Fruit fly (Drosophila melanogaster): ENCODE measurements around the gene Blos3.
A peak's percentile ranks its signal among the peaks of the same experiment; 100 is the strongest.

Blos3 gene

dm6 chr3L:18869035-18869826 is 793 bp upstream of the Blos3 start, which contains the start of gene Grx1 (continued):
- peak; percentile 16 to 64 for TF ChIP-seq Hr51 (GFP tag; optimal IDR thresholded peaks at IDR 0.05)
- TF ChIP-seq CG13287 (GFP tag; IDR thresholded peaks at IDR 0.05; ENCODE audit: partially characterized antibody), result peak; percentile 54
- no peak for TF ChIP-seq Lpt (GFP tag; optimal IDR thresholded peaks at IDR 0.05)
- TF ChIP-seq CG1529 (GFP tag; optimal IDR thresholded peaks at IDR 0.05), result peak; percentile 50
- no peak for TF ChIP-seq CG17912 (GFP tag; optimal IDR thresholded peaks at IDR 0.05)
- TF ChIP-seq Ravus (GFP tag; IDR thresholded peaks at IDR 0.05), result no peak
- TF ChIP-seq B-H1 (GFP tag; IDR thresholded peaks at IDR 0.05), result no peak
- no peak for TF ChIP-seq fru (optimal IDR thresholded peaks at IDR 0.05)
- TF ChIP-seq CG43689 (GFP tag; IDR thresholded peaks at IDR 0.05), result no peak
- TF ChIP-seq lov (optimal IDR thresholded peaks at IDR 0.05), result no peak
- TF ChIP-seq lov (GFP tag; IDR thresholded peaks at IDR 0.05), result no peak
- no peak for TF ChIP-seq chm (GFP tag; IDR thresholded peaks at IDR 0.05)
- no peak for TF ChIP-seq pros (GFP tag; optimal IDR thresholded peaks at IDR 0.05)
- TF ChIP-seq sens (GFP tag), result peak; percentile 95
- peak; percentile 52 for TF ChIP-seq Ptx1 (GFP tag; IDR thresholded peaks at IDR 0.05)
- no peak for TF ChIP-seq jigr1 (GFP tag; IDR thresholded peaks at IDR 0.05)
- TF ChIP-seq scrt (GFP tag; optimal IDR thresholded peaks at IDR 0.05), result peak; percentile 65
- TF ChIP-seq CG8388 (GFP tag; optimal IDR thresholded peaks at IDR 0.05), result peak; percentile 29
- TF ChIP-seq CG3065 (GFP tag; optimal IDR thresholded peaks at IDR 0.05), result no peak
- TF ChIP-seq usp (GFP tag; optimal IDR thresholded peaks at IDR 0.05), result no peak
- peak; percentile 76 for TF ChIP-seq CG30403 (GFP tag; optimal IDR thresholded peaks at IDR 0.05)
- no peak for TF ChIP-seq CG5245 (GFP tag; optimal IDR thresholded peaks at IDR 0.05)
- TF ChIP-seq zfh1 (GFP tag; IDR thresholded peaks at IDR 0.05), result peak; percentile 59; the same call in 1 of the 3 replicates
- no peak for TF ChIP-seq CG34422 (GFP tag; IDR thresholded peaks at IDR 0.05)
- TF ChIP-seq CG15514 (GFP tag; optimal IDR thresholded peaks at IDR 0.05), result peak; percentile 46
- peak; percentile 33 for TF ChIP-seq CG12219 (GFP tag; optimal IDR thresholded peaks at IDR 0.05)
- no peak for TF ChIP-seq prd (optimal IDR thresholded peaks at IDR 0.05)
- TF ChIP-seq prd (GFP tag; IDR thresholded peaks at IDR 0.05), result peak; percentile 46; the same call in 1 of the 3 replicates
- TF ChIP-seq CG2116 (GFP tag; optimal IDR thresholded peaks at IDR 0.05), result peak; percentile 66
- TF ChIP-seq ci (GFP tag; IDR thresholded peaks at IDR 0.05), result 0 out of 3 replicates have a peak, but pooled peaks have one; percentile 38
- no peak for TF ChIP-seq CG7745 (tag; optimal IDR thresholded peaks at IDR 0.05)
- TF ChIP-seq Hsf (GFP tag; optimal IDR thresholded peaks at IDR 0.05), result peak; percentile 63
- no peak for TF ChIP-seq CG10274 (GFP tag; optimal IDR thresholded peaks at IDR 0.05)
- TF ChIP-seq CG6765 (GFP tag; optimal IDR thresholded peaks at IDR 0.05), result peak; percentile 61
- peak; percentile 63 for TF ChIP-seq CG8924 (tag; optimal IDR thresholded peaks at IDR 0.05)
- TF ChIP-seq CG1233 (GFP tag; optimal IDR thresholded peaks at IDR 0.05), result peak; percentile 38
- no peak for TF ChIP-seq CG4730 (GFP tag; IDR thresholded peaks at IDR 0.05)
- peak; percentile 54 for TF ChIP-seq CG15601 (tag; optimal IDR thresholded peaks at IDR 0.05)
- peak; percentile 37 for TF ChIP-seq CG9437 (GFP tag; optimal IDR thresholded peaks at IDR 0.05)
- peak; percentile 32 for TF ChIP-seq fd96Cb (tag; optimal IDR thresholded peaks at IDR 0.05)
- peak; percentile 58 for TF ChIP-seq CG34376 (GFP tag; optimal IDR thresholded peaks at IDR 0.05)
- peak; percentile 66 for TF ChIP-seq Nf-YC (tag; optimal IDR thresholded peaks at IDR 0.05)
- peak; percentile 61 for TF ChIP-seq CG30020 (tag; optimal IDR thresholded peaks at IDR 0.05)
- TF ChIP-seq Poxn (GFP tag; IDR thresholded peaks at IDR 0.05), result no peak
- TF ChIP-seq ssp (GFP tag; IDR thresholded peaks at IDR 0.05), result peak; percentile 52; the same call in 1 of the 2 replicates
- no peak for TF ChIP-seq btn (GFP tag; optimal IDR thresholded peaks at IDR 0.05)
- peak; percentile 42 for TF ChIP-seq Mad (GFP tag; optimal IDR thresholded peaks at IDR 0.05)
- TF ChIP-seq CG11504 (tag; optimal IDR thresholded peaks at IDR 0.05), result peak; percentile 77
- no peak for TF ChIP-seq Dfd (GFP tag; optimal IDR thresholded peaks at IDR 0.05)
- TF ChIP-seq Antp (GFP tag; optimal IDR thresholded peaks at IDR 0.05), result no peak
- TF ChIP-seq shn (GFP tag; optimal IDR thresholded peaks at IDR 0.05), result no peak
